Fruit fly (Drosophila melanogaster): Measurements from ENCODE around the gene CG5281.

The CG5281 gene

DNA sequence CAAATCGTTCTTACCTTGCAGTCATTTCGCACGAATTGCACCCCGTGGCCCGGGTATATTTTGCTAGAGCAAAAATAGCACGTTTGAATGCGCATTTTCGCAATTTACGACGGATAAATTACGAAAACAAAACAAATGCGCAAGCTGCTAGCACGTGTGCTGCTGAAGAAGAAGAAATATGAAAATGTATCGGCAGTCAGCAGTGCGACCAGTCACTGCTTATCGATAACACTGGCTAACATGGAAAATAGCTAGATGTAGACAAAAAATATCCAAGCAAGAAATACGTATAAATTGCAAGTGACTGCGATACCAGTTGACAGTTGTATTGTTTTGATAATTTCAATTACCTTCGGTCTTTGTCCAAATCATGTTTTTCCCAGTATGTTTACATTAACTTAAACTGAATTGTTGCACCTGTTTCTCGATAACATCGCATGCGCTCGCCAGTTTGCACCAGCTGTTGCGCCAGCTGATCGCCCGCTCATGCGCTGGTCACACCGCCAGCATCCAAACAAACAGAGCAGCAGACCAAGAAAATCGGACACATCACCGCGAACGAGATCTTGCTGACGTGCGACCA lies 4.2 kb upstream of the CG5281 start, which contains the start of the genes RpL24-like and CG5276 (continued):
- TF ChIP-seq slou (GFP tag; optimal IDR thresholded peaks at IDR 0.05) (no peak), Hmx (GFP tag; optimal IDR thresholded peaks at IDR 0.05) (no peak), CG12299 (tag; optimal IDR thresholded peaks at IDR 0.05) (peak; percentile 11), CG10209 (GFP tag; optimal IDR thresholded peaks at IDR 0.05) (no peak), CG13894 (tag; optimal IDR thresholded peaks at IDR 0.05) (no peak), ham (GFP tag; IDR thresholded peaks at IDR 0.05) (no peak), CG17385 (GFP tag; optimal IDR thresholded peaks at IDR 0.05) (peak; percentile 97), CG32767 (GFP tag; IDR thresholded peaks at IDR 0.05) (no peak), CG8388 (GFP tag; optimal IDR thresholded peaks at IDR 0.05) (no peak), CG3995 (GFP tag; optimal IDR thresholded peaks at IDR 0.05) (peak; percentile 28), prd (optimal IDR thresholded peaks at IDR 0.05) (no peak), prd (GFP tag; IDR thresholded peaks at IDR 0.05) (no peak), Med (GFP tag) (peak; percentile 39), CG12659 (GFP tag; optimal IDR thresholded peaks at IDR 0.05) (peak; percentile 56), HmgZ (tag; optimal IDR thresholded peaks at IDR 0.05) (peak; percentile 54), fd102C (GFP tag; optimal IDR thresholded peaks at IDR 0.05) (no peak), Poxn (GFP tag; IDR thresholded peaks at IDR 0.05) (no peak), Doc2 (GFP tag; IDR thresholded peaks at IDR 0.05) (no peak), Taf1 (GFP tag; IDR thresholded peaks at IDR 0.05) (no peak), ewg (GFP tag; optimal IDR thresholded peaks at IDR 0.05) (peak; percentile 98), sim (GFP tag; IDR thresholded peaks at IDR 0.05) (no peak), CG7839 (tag; optimal IDR thresholded peaks at IDR 0.05) (no peak), CG1233 (GFP tag; optimal IDR thresholded peaks at IDR 0.05) (peak; percentile 35), CG14050 (GFP tag; IDR thresholded peaks at IDR 0.05) (no peak), CG12744 (GFP tag; optimal IDR thresholded peaks at IDR 0.05) (no peak), pnt (GFP tag; optimal IDR thresholded peaks at IDR 0.05) (no peak), p53 (GFP tag; optimal IDR thresholded peaks at IDR 0.05) (no peak), br (optimal IDR thresholded peaks at IDR 0.05) (no peak), CG9727 (GFP tag; optimal IDR thresholded peaks at IDR 0.05) (peak; percentile 46), Side (GFP tag; optimal IDR thresholded peaks at IDR 0.05) (no peak), hkb (optimal IDR thresholded peaks at IDR 0.05) (peak; percentile 68), hkb (GFP tag; IDR thresholded peaks at IDR 0.05) (no peak), B-H1 (GFP tag; IDR thresholded peaks at IDR 0.05) (no peak), Meics (GFP tag; optimal IDR thresholded peaks at IDR 0.05) (no peak), run (tag; optimal IDR thresholded peaks at IDR 0.05) (no peak), grau (tag; optimal IDR thresholded peaks at IDR 0.05) (no peak), ash1 (GFP tag; optimal IDR thresholded peaks at IDR 0.05) (no peak), Optix (GFP tag; IDR thresholded peaks at IDR 0.05) (no peak), gce (GFP tag; IDR thresholded peaks at IDR 0.05) (no peak), en (GFP tag; optimal IDR thresholded peaks at IDR 0.05) (no peak), CG10274 (GFP tag; optimal IDR thresholded peaks at IDR 0.05) (no peak), CG7963 (GFP tag; IDR thresholded peaks at IDR 0.05; ENCODE audit: partially characterized antibody) (0 out of 3 replicates have a peak, but pooled peaks have one; percentile 12), Fer1 (GFP tag; optimal IDR thresholded peaks at IDR 0.05) (peak; percentile 16), CG13775 (GFP tag; optimal IDR thresholded peaks at IDR 0.05) (peak; percentile 48), CG7372 (GFP tag; IDR thresholded peaks at IDR 0.05) (no peak), tna (GFP tag; IDR thresholded peaks at IDR 0.05; ENCODE audit: partially characterized antibody) (no peak), sr (GFP tag; IDR thresholded peaks at IDR 0.05) (no peak), CG6654 (GFP tag; optimal IDR thresholded peaks at IDR 0.05) (no peak), lbe (GFP tag; optimal IDR thresholded peaks at IDR 0.05) (no peak), caup (GFP tag; optimal IDR thresholded peaks at IDR 0.05; ENCODE audit: severe bottlenecking) (no peak), vnd (GFP tag; IDR thresholded peaks at IDR 0.05; ENCODE audit: partially characterized antibody) (peak; percentile 65), CG12155 (GFP tag; optimal IDR thresholded peaks at IDR 0.05) (peak; percentile 25)

Data from whole organism, embryonic.